Fruit fly (Drosophila melanogaster) whole organism, wandering third instar larva: ENCODE results near the gene CG14835.

Experiments
- fru ChIP-seq: fragments of 200-800 bp; sonication (Bioruptor generic); optimal IDR thresholded peaks from 3 replicates; lab custom pipeline; 2016; ENCODE audit warnings: missing biosample characterization, mild to moderate bottlenecking, missing genetic modification characterization
- h ChIP-seq: fragments of 200-800 bp; sonication (Bioruptor generic); optimal IDR thresholded peaks from 3 replicates; lab custom pipeline; 2016; ENCODE audit warnings: missing biosample characterization, mild to moderate bottlenecking, missing genetic modification characterization
- psq ChIP-seq: fragments of 200-800 bp; sonication (Bioruptor generic); optimal IDR thresholded peaks from 3 replicates; lab custom pipeline; 2017; ENCODE audit warnings: missing biosample characterization, mild to moderate bottlenecking, missing genetic modification characterization, moderate library complexity
- usp ChIP-seq: fragments of >200 bp; optimal IDR thresholded peaks from 2 replicates; lab custom pipeline; 2017; ENCODE audit warnings: missing biosample characterization, missing genetic modification characterization

DNA sequence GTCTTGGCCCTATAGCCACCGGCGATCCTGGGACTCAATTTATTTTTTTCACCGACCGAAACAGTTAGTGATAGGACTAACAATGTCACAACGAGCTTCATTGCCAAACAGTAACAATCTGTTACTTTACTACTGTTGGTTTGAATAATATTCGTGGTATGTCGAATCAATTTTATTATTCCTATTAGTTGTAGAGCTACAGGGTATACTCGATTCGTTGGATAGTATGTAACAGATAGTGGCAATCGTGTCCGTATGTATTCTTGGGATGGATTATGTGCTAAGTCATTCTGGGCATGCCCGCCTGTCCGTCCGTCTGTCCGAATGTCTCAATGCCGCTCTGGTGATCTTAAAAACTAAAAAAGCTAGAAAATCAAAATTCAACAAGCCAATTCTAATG lies 2.0 kb upstream of the CG14835 start, which contains the start of gene sphinx1:
- TF ChIP-seq psq (GFP tag; lab: Kevin White, UChicago) (no peak), h (no peak), fru (GFP tag; lab: Kevin White, UChicago) (no peak), usp (GFP tag; lab: Kevin White, UChicago) (no peak)
